Worm (Caenorhabditis elegans) whole organism, L4 larva: Measurements from ENCODE around the gene F16G10.5.

Source experiments
- dpl-1 ChIP-seq: fragments of 150-350 bp; optimal IDR thresholded peaks from 2 replicates; lab custom pipeline; 2014; ENCODE audit warnings: missing biosample characterization, missing genetic modification reagents, missing genetic modification characterization
- fos-1 ChIP-seq: fragments of 150-350 bp; optimal IDR thresholded peaks from 2 replicates; lab custom pipeline; 2014; ENCODE audit warnings: missing biosample characterization, missing genetic modification characterization

DNA sequence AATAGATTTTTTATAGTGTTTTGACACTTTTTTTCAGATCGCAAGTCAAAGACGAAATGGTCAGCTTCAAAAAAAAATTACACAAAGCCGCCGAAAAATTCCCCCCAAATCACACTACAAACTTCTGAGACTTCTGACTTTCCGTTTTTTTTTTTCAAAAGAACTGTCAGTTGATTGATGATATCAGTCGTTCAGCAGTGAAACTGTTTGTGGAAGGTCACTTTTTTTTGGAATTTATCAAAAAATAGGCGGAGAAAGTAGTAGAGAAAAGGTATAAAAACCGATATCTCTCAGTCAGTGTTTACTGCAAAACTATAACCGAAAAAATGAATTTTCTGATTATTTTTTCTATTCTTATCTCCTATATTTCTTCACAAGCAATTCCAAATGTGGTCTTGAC lies 14.1 kb upstream of the F16G10.5 start, which contains the start of gene F43C11.3:
- no peak for TF ChIP-seq dpl-1 (GFP tag; lab: Kevin White, UChicago)
- TF ChIP-seq fos-1 (tag; lab: Kevin White, UChicago), result no peak
